Worm (Caenorhabditis elegans) whole organism, midembryonic: ENCODE results near the gene pmt-2.

Experiments used
- T22C8.4 ChIP-seq: fragments of 200-800 bp; sonication (Bioruptor generic); IDR thresholded peaks from 2 replicates; pipeline ENCODE4 v1.3.6; 2022; ENCODE audit warnings: missing genetic modification characterization, missing compliant biosample characterization
- cog-1 ChIP-seq: sonication (generic microtip); optimal IDR thresholded peaks from 2 replicates; lab custom pipeline; 2016; ENCODE audit warnings: missing genetic modification characterization, missing compliant biosample characterization
- flt-1 ChIP-seq: fragments of 200-800 bp; sonication (Bioruptor generic); IDR thresholded peaks from 2 replicates; pipeline ENCODE4 v1.3.6; 2022; ENCODE audit warnings: missing genetic modification characterization, missing compliant biosample characterization
- klf-2 ChIP-seq: fragments of 200-800 bp; sonication (Bioruptor generic); conservative IDR thresholded peaks from 2 replicates; pipeline ENCODE4 v1.3.6; 2022; ENCODE audit warnings: missing genetic modification reagents, missing genetic modification characterization, missing compliant biosample characterization
- med-1 ChIP-seq: sonication (generic microtip); optimal IDR thresholded peaks from 2 replicates; lab custom pipeline; 2017; ENCODE audit warnings: missing genetic modification characterization, mild to moderate bottlenecking, missing compliant biosample characterization, antibody characterized with exemption, missing genetic modification reagents; ENCODE audit not compliant: insufficient read depth
- ref-1 ChIP-seq: fragments of 200-800 bp; sonication (Bioruptor generic); conservative IDR thresholded peaks from 2 replicates; pipeline ENCODE4 v1.3.6; 2022; ENCODE audit warnings: missing genetic modification reagents, missing genetic modification characterization, missing compliant biosample characterization
- tab-1 ChIP-seq: fragments of 200-800 bp; sonication (Bioruptor generic); IDR thresholded peaks from 2 replicates; pipeline ENCODE4 v1.3.6; 2022; ENCODE audit warnings: missing genetic modification characterization, missing compliant biosample characterization
- ztf-23 ChIP-seq: fragments of 200-800 bp; sonication (Bioruptor generic); IDR thresholded peaks from 2 replicates; pipeline ENCODE4 v1.3.6; 2022; ENCODE audit warnings: missing genetic modification reagents, missing genetic modification characterization, missing compliant biosample characterization
- ztf-29 ChIP-seq: fragments of 200-800 bp; sonication (Bioruptor generic); IDR thresholded peaks from 2 replicates; pipeline ENCODE4 v1.3.6; 2022; ENCODE audit warnings: missing genetic modification reagents, missing genetic modification characterization, missing compliant biosample characterization

pmt-2 gene

DNA sequence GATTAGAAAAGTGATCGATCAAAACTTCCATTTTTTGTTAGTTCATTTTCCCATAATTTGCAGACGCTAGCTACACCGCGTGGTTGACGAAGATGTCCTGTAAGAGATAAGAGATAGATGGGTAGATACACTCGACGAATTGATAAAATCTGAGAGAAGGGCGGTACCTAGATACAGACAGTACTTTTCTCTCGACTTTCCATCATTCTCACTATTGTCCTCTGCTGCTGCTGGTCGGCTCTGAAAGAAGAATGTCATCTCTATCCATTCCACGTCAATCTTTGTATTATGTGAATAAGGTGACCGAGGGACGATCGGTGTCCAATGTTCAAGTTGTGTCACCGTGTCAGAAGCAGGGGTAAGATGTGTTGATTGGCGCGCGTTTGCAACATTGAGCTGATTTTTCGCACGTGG is at the start of gene pmt-2:
pmt-2 (plus strand) TSS at position 64 of the 414 bp plus-strand sequence.
- TF ChIP-seq ztf-23 (GFP tag; lab: Robert Waterston, UW) (no peak), tab-1 (GFP tag; lab: Robert Waterston, UW) (no peak), med-1 (GFP tag; lab: Kevin White, UChicago) (no peak), ztf-29 (GFP tag; lab: Robert Waterston, UW) (no peak), cog-1 (tag; lab: Kevin White, UChicago) (no peak), flt-1 (GFP tag; lab: Robert Waterston, UW) (no peak), ref-1 (GFP tag; lab: Robert Waterston, UW) (no peak), T22C8.4 (GFP tag; lab: Robert Waterston, UW) (no peak), klf-2 (no peak)

DNA sequence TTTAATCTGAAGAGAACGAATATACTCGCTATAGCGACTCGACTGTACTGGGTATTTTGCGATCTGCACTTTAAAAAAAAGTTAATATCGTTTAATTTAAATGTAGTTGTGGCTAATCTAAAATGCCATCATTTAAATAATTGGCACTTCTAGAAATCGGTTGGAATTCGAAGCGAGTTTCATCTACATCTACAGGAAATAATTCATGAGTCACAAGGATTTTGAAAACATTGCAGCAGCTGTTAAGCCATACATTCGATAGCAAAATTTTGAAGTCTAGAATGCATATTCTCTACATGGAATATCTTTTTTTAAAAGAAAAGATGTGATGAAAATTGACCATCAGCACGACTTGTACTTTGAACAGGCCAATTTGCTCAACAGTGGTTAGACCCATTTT is 47.8 kb upstream of the pmt-2 start:
- no peak for TF ChIP-seq ztf-29 (GFP tag; lab: Robert Waterston, UW)
- TF ChIP-seq med-1 (GFP tag; lab: Kevin White, UChicago) = no peak
- TF ChIP-seq ref-1 (GFP tag; lab: Robert Waterston, UW) = no peak
- TF ChIP-seq tab-1 (GFP tag; lab: Robert Waterston, UW) = no peak
- TF ChIP-seq T22C8.4 (GFP tag; lab: Robert Waterston, UW) = no peak
- no peak for TF ChIP-seq cog-1 (tag; lab: Kevin White, UChicago)
- TF ChIP-seq flt-1 (GFP tag; lab: Robert Waterston, UW) = no peak
- TF ChIP-seq klf-2 = no peak
- TF ChIP-seq ztf-23 (GFP tag; lab: Robert Waterston, UW) = no peak

DNA sequence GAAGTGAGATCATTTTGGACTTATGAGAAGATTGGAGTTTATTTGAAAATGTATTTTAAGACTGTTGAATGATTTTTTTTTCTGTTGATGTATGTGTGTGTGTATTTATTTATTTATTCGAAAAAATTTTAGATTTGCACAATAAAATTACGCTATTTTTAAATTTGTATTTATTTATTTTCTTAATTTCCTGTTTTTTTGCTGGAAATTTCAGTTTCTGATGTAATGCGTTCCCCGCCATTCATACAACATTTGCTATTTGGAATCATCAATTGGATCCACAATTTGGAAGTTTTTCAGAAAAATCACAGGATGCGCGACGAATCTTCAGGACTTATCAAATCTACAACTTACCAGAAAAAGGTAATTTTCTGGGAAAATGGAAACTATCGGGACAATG is 43.4 kb upstream of the pmt-2 start, which contains the start of gene Y61A9LA.1:
Y61A9LA.1 (plus strand) TSS at position 301 of the 400 bp plus-strand sequence.
- TF ChIP-seq cog-1 (tag; lab: Kevin White, UChicago) (no peak), klf-2 (no peak)

DNA sequence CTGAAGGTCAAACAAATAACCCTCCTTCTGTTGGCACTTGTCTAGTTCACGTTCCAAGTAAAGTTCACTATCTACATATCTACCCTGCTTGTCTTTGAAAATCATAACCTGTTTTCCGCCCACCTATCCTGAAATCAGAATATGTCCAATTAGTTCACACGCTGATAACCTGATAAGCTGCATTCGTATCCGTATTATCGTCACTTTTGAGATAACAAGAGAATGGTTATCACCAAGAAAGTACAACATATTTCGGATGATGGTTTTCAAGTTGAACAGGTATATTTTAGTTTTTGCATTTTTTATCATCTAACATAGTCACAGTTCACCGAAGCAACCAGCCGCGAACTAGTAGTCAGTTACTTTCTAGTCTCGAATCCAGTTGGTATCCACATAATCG is 37.6 kb upstream of the pmt-2 start:
- TF ChIP-seq ztf-29 (GFP tag; lab: Robert Waterston, UW) (no peak), tab-1 (GFP tag; lab: Robert Waterston, UW) (no peak), flt-1 (GFP tag; lab: Robert Waterston, UW) (no peak), ztf-23 (GFP tag; lab: Robert Waterston, UW) (no peak), ref-1 (GFP tag; lab: Robert Waterston, UW) (no peak), cog-1 (tag; lab: Kevin White, UChicago) (no peak), T22C8.4 (GFP tag; lab: Robert Waterston, UW) (no peak), klf-2 (no peak), med-1 (GFP tag; lab: Kevin White, UChicago) (no peak)

DNA sequence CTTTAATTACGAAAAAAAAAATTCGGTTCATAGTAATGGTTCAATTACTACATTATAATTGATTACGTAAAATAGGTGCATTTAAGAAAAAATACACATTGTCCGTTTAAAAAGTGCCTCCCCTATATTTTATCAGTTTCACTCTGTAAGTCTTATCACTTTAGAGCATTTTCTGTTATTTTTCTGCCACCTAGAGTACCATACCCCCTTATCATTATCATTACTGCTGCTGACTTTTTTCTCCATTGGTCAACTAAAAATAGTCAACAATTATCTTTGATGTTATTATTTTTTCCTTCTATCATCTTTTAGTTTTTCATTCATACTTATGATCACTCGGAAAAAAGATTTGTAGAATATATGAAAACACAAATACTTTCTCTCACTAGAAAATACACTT is 29.9 kb upstream of the pmt-2 start:
- TF ChIP-seq cog-1 (tag; lab: Kevin White, UChicago) (no peak), T22C8.4 (GFP tag; lab: Robert Waterston, UW) (no peak), ztf-23 (GFP tag; lab: Robert Waterston, UW) (no peak), med-1 (GFP tag; lab: Kevin White, UChicago) (no peak), flt-1 (GFP tag; lab: Robert Waterston, UW) (no peak), klf-2 (no peak), ref-1 (GFP tag; lab: Robert Waterston, UW) (no peak), tab-1 (GFP tag; lab: Robert Waterston, UW) (no peak), ztf-29 (GFP tag; lab: Robert Waterston, UW) (no peak)

DNA sequence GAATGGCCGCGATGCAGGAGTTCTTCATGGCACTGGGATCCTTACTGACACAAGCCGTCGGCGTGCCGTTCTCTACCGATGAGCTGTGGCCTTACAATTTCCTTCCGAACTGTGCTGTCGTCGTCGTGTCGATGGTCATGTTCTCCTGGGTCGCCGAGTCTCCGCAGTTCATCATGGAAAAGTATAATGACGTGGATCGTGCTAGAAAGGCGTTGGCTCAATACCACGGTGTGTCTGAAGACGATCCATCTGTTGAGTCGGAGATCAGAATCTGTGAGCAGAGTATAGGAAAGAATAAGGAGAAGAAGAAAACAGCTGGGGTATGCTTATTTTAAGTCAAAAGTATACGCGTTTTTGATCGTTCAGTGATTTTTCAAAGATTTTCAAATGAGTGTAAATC is 29.2 kb upstream of the pmt-2 start:
- TF ChIP-seq T22C8.4 (GFP tag; lab: Robert Waterston, UW) (no peak), tab-1 (GFP tag; lab: Robert Waterston, UW) (no peak), ztf-23 (GFP tag; lab: Robert Waterston, UW) (no peak), klf-2 (no peak), cog-1 (tag; lab: Kevin White, UChicago) (no peak), ztf-29 (GFP tag; lab: Robert Waterston, UW) (no peak), flt-1 (GFP tag; lab: Robert Waterston, UW) (no peak), ref-1 (GFP tag; lab: Robert Waterston, UW) (no peak), med-1 (GFP tag; lab: Kevin White, UChicago) (no peak)

DNA sequence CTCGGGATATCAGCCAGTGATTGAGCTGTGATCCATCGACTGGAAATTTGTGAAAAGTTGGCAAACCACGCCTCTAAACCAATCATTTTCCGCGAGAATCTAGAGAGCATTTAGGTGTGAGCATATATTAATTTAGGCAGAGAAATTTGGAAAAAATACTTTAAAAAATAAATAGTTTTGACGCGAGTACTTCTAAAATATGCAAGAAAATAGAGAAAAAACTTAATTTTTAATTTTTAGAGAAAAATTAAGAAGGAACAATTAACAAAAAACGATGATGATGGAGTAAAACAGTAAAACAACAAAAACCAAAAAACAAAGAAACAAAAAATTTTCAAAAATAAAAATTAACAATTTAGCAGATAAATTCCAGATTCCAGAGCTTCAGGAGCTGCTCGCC is 21.6 kb upstream of the pmt-2 start, which contains the start of gene txt-6:
txt-6 (minus strand) TSS at position 101 of the 400 bp plus-strand sequence.
- TF ChIP-seq ztf-23 (GFP tag; lab: Robert Waterston, UW) (no peak), ref-1 (GFP tag; lab: Robert Waterston, UW) (no peak), med-1 (GFP tag; lab: Kevin White, UChicago) (no peak), T22C8.4 (GFP tag; lab: Robert Waterston, UW) (no peak), tab-1 (GFP tag; lab: Robert Waterston, UW) (no peak), flt-1 (GFP tag; lab: Robert Waterston, UW) (no peak), cog-1 (tag; lab: Kevin White, UChicago) (no peak), ztf-29 (GFP tag; lab: Robert Waterston, UW) (no peak), klf-2 (no peak)

DNA sequence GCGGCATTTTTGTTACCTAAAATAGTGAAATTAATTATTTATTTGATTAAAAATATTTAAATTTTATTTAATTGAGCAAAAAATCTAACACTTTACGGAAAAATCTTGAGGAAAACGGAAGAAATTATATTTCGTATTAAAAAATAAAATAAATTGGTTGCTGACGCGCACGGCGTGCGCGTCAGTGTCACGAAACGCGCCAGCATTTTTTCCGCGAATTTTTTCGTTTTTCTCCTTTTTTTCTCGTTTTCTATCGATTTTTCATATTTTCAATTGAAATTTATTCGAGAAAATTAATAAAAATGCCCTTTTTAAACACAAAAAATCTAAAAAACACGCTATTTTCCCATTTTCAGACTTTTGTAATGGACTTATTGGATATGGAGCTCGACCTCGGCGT is 12.6 kb upstream of the pmt-2 start, which contains the start of the genes Y61A9LA.10 and F54D11.4:
Y61A9LA.10 (minus strand) TSS at position 16 of the 400 bp plus-strand sequence.
F54D11.4 (plus strand) TSS at position 350 of the 400 bp plus-strand sequence.
- TF ChIP-seq flt-1 (GFP tag; lab: Robert Waterston, UW) (no peak), klf-2 (0 out of 2 replicates have a peak, but pooled peaks have one; percentile 8)

DNA sequence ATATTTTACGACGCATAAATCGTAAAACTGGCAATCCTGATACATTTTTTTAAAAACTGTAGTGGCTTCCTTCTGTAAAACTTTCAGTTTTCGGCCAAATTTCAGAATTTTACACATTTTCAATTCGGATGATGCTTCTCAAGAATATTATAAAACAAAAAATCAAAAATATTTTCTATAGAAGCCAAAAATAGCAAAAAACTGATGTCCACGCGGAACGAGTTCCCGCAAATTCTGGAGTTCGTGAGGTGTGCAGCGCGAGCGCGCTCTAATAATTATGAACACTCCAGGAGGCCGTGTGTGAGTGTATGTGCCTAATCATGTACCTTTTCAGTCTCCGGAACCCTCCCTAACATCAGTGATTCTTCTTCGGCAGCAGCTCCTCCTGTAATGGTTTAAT is 11.1 kb upstream of the pmt-2 start, which contains the start of gene sumv-2:
sumv-2 (plus strand) TSS at position 301 of the 400 bp plus-strand sequence.
- TF ChIP-seq ztf-23 (GFP tag; lab: Robert Waterston, UW) (no peak), flt-1 (GFP tag; lab: Robert Waterston, UW) (no peak), cog-1 (tag; lab: Kevin White, UChicago) (no peak), klf-2 (no peak), T22C8.4 (GFP tag; lab: Robert Waterston, UW) (no peak), med-1 (GFP tag; lab: Kevin White, UChicago) (no peak), ztf-29 (GFP tag; lab: Robert Waterston, UW) (no peak), ref-1 (GFP tag; lab: Robert Waterston, UW) (no peak), tab-1 (GFP tag; lab: Robert Waterston, UW) (no peak)
